Fruit fly (Drosophila melanogaster): Measurements from ENCODE around the gene soti.
A peak's percentile ranks its signal among the peaks of the same experiment; 100 is the strongest.

soti gene

DNA sequence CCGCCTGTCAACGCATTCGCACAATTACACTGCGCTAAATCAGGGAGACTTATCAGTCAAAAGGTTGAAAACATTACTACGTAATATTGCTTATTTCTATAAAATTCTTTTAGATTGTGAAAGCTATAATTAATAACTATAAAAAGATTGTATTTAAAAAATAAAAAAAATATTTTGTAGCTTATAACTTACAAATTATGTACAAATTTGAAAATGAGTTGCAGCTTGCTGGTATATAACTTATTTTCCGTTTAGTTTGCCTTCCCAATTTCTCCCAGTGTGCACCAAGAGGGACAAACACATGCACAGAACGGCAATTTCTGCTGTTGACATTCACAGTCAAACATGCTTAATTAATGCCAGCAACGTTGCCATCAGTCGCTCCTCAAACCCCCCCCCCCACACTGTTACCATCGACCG, 27.8 kb downstream of the soti start (continued):
- peak; percentile 71 for TF ChIP-seq Hr4 (GFP tag; optimal IDR thresholded peaks at IDR 0.05)
- peak; percentile 86 for TF ChIP-seq Blimp-1 (GFP tag; optimal IDR thresholded peaks at IDR 0.05)
- TF ChIP-seq CG15336 (GFP tag; IDR thresholded peaks at IDR 0.05): peak; percentile 89
- TF ChIP-seq CG3032 (tag; optimal IDR thresholded peaks at IDR 0.05): peak; percentile 95
- TF ChIP-seq CG8319 (GFP tag; optimal IDR thresholded peaks at IDR 0.05): peak; percentile 84
- TF ChIP-seq Eip75B (GFP tag; optimal IDR thresholded peaks at IDR 0.05): peak; percentile 75
- TF ChIP-seq topi (GFP tag; optimal IDR thresholded peaks at IDR 0.05): peak; percentile 77
- peak; percentile 87 for TF ChIP-seq CG6276 (GFP tag; optimal IDR thresholded peaks at IDR 0.05)
- peak; percentile 69 to 90 for TF ChIP-seq ss (GFP tag; optimal IDR thresholded peaks at IDR 0.05)
- peak; percentile 84 for TF ChIP-seq eg (GFP tag; IDR thresholded peaks at IDR 0.05)
- peak; percentile 92 for TF ChIP-seq CG10669 (GFP tag; optimal IDR thresholded peaks at IDR 0.05)
- TF ChIP-seq CG9139 (GFP tag; optimal IDR thresholded peaks at IDR 0.05): peak; percentile 84
- peak; percentile 71 for TF ChIP-seq fd59A (GFP tag; optimal IDR thresholded peaks at IDR 0.05)
- peak; percentile 52 to 73 for TF ChIP-seq salr (GFP tag; optimal IDR thresholded peaks at IDR 0.05)
- peak; percentile 84 for TF ChIP-seq Lpt (GFP tag; optimal IDR thresholded peaks at IDR 0.05)
- peak; percentile 89 for TF ChIP-seq OdsH (GFP tag; optimal IDR thresholded peaks at IDR 0.05)
- peak; percentile 92 for TF ChIP-seq spab (GFP tag; optimal IDR thresholded peaks at IDR 0.05)
- peak; percentile 63 for TF ChIP-seq Sox14 (GFP tag; optimal IDR thresholded peaks at IDR 0.05)
- TF ChIP-seq Ets96B (tag; optimal IDR thresholded peaks at IDR 0.05): peak; percentile 73
- TF ChIP-seq CG34406 (GFP tag; optimal IDR thresholded peaks at IDR 0.05): peak; percentile 89
- peak; percentile 88 for TF ChIP-seq CG10631 (GFP tag; optimal IDR thresholded peaks at IDR 0.05)
- TF ChIP-seq net (GFP tag; optimal IDR thresholded peaks at IDR 0.05): peak; percentile 80
- TF ChIP-seq CG4318 (GFP tag; optimal IDR thresholded peaks at IDR 0.05): peak; percentile 80
- no peak for TF ChIP-seq Eip93F (GFP tag; optimal IDR thresholded peaks at IDR 0.05)
- peak; percentile 28 for TF ChIP-seq vri (GFP tag; optimal IDR thresholded peaks at IDR 0.05)
- peak; percentile 91 for TF ChIP-seq CG3919 (GFP tag; optimal IDR thresholded peaks at IDR 0.05)
- TF ChIP-seq dac (GFP tag; optimal IDR thresholded peaks at IDR 0.05): peak; percentile 77
- TF ChIP-seq dsx (GFP tag; optimal IDR thresholded peaks at IDR 0.05; ENCODE audit: poor library complexity, severe bottlenecking): peak; percentile 82

- no peak for TF ChIP-seq vri (GFP tag; optimal IDR thresholded peaks at IDR 0.05)
- peak; percentile 48 for TF ChIP-seq Eip78C (GFP tag)
- peak; percentile 5 for TF ChIP-seq topi (GFP tag; optimal IDR thresholded peaks at IDR 0.05)
- peak; percentile 20 for TF ChIP-seq Met (GFP tag; optimal IDR thresholded peaks at IDR 0.05)
Observed at dm6 chr3R:14351418-14351817, 30.1 kb downstream of the soti start.

- TF ChIP-seq CG31627 (GFP tag; optimal IDR thresholded peaks at IDR 0.05) (no peak), Eip78C (GFP tag) (peak; percentile 67)
Observed at dm6 chr3R:14348480-14348879, 33.0 kb downstream of the soti start.

DNA sequence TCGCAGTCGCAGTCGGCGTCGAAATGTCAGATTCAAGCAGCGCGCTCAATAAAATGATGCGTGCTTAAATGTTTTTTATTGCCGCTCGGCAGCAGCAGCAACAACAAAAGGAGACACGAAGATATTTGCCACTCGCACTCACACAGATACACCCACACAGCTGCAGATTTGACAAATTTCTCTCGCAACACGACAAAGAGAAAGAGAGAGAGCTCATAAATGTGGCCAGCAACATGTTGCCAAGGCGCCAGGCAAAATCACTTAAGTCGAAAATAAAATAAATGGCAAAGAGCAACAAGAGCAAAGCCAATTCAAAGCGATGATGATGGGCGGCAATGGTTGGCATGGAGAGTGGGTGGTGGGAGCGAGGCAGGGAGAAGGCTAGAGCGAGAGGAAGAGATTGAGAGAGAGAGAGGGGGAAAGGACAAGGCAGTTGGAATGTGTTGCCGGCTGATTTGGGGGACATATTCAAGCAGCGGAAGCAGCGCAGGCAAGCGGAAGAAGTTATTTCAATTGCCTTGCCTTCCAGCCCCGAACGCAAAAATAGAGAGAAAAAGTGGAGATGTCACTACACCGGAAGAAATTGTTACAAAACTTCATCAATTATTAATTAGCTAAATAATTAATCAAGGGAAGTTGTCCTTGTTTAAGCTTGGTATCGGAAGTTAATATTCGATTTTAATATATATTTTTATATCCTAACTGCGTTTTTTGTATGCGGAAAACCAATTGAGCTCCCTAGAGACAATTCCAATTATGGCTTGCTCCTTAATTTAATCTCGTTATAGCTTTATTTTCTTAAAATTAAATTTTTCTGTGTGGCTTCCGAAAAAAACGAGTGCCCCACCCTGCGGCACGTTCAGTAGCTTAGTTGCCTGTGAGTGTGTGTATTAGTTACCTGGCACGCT, 34.4 kb downstream of the soti start:
- TF ChIP-seq CG1621 (tag; optimal IDR thresholded peaks at IDR 0.05) (peak; percentile 19), CG3032 (tag; optimal IDR thresholded peaks at IDR 0.05) (peak; percentile 9), Sox102F (GFP tag; optimal IDR thresholded peaks at IDR 0.05) (peak; percentile 6), CG6854 (GFP tag; optimal IDR thresholded peaks at IDR 0.05) (no peak), Met (GFP tag; optimal IDR thresholded peaks at IDR 0.05) (peak; percentile 44), CG9139 (GFP tag; optimal IDR thresholded peaks at IDR 0.05) (no peak), Sox14 (GFP tag; optimal IDR thresholded peaks at IDR 0.05) (peak; percentile 28), Blimp-1 (GFP tag; optimal IDR thresholded peaks at IDR 0.05) (no peak), Smox (GFP tag; optimal IDR thresholded peaks at IDR 0.05) (peak; percentile 11), CG31627 (GFP tag; optimal IDR thresholded peaks at IDR 0.05) (no peak), OdsH (GFP tag; optimal IDR thresholded peaks at IDR 0.05) (peak; percentile 54), ss (GFP tag; optimal IDR thresholded peaks at IDR 0.05) (peak in 1 of 2 experiments; percentile 20), acj6 (GFP tag; optimal IDR thresholded peaks at IDR 0.05) (peak; percentile 52), fd59A (GFP tag; optimal IDR thresholded peaks at IDR 0.05) (no peak), dsx (GFP tag; optimal IDR thresholded peaks at IDR 0.05; ENCODE audit: poor library complexity, severe bottlenecking) (peak; percentile 39), CG6792 (GFP tag; optimal IDR thresholded peaks at IDR 0.05) (peak; percentile 3), Lpt (GFP tag; optimal IDR thresholded peaks at IDR 0.05) (no peak), CG8319 (GFP tag; optimal IDR thresholded peaks at IDR 0.05) (no peak), CG6163 (GFP tag; IDR thresholded peaks at IDR 0.05) (0 out of 3 replicates have a peak, but pooled peaks have one; percentile 5), Gug (GFP tag; IDR thresholded peaks at IDR 0.05) (no peak), topi (GFP tag; optimal IDR thresholded peaks at IDR 0.05) (peak; percentile 23), Sox15 (GFP tag; optimal IDR thresholded peaks at IDR 0.05) (no peak), dac (GFP tag; optimal IDR thresholded peaks at IDR 0.05) (peak; percentile 32), CG11902 (GFP tag; optimal IDR thresholded peaks at IDR 0.05) (no peak), salr (GFP tag; optimal IDR thresholded peaks at IDR 0.05) (peak in 1 of 2 experiments; percentile 51), Hr4 (GFP tag; optimal IDR thresholded peaks at IDR 0.05) (peak; percentile 66), Ets96B (tag; optimal IDR thresholded peaks at IDR 0.05) (peak; percentile 34)

Data from whole organism, prepupa.